Worm (Caenorhabditis elegans) whole organism, L1 larva: Measurements from ENCODE around the gene srv-5.

Source experiments
- C16A3.4 ChIP-seq: fragments of 150-350 bp; optimal IDR thresholded peaks from 2 replicates; lab custom pipeline; 2014; ENCODE audit warnings: missing biosample characterization, missing genetic modification characterization
- F16B12.6 ChIP-seq: fragments of 150-350 bp; optimal IDR thresholded peaks from 2 replicates; lab custom pipeline; 2014; ENCODE audit warnings: missing biosample characterization, missing genetic modification characterization
- Y116A8C.19 ChIP-seq: sonication (generic microtip); optimal IDR thresholded peaks from 2 replicates; lab custom pipeline; 2016; ENCODE audit warnings: missing compliant biosample characterization, missing genetic modification characterization, borderline replicate concordance
- aha-1 ChIP-seq: fragments of 150-350 bp; optimal IDR thresholded peaks from 2 replicates; lab custom pipeline; 2014; ENCODE audit warnings: missing biosample characterization, missing genetic modification characterization
- aly-2 ChIP-seq: fragments of 150-350 bp; optimal IDR thresholded peaks from 2 replicates; lab custom pipeline; 2014; ENCODE audit warnings: missing biosample characterization, missing genetic modification characterization
- ama-1 ChIP-seq: fragments of 150-350 bp; optimal IDR thresholded peaks from 2 replicates; lab custom pipeline; 2014
- ceh-82 ChIP-seq, 3 experiments: fragments of 150-350 bp in 1 of 3; sonication (generic microtip) in 2 of 3; optimal IDR thresholded peaks; 2 replicates each; lab custom pipeline; 2014 to 2017; ENCODE audit warnings: missing biosample characterization in 3 of 3, missing genetic modification characterization in 3 of 3
- ces-1 ChIP-seq: fragments of 150-350 bp; optimal IDR thresholded peaks from 2 replicates; lab custom pipeline; 2014; ENCODE audit warnings: missing biosample characterization, missing genetic modification reagents, missing genetic modification characterization
- dpl-1 ChIP-seq, 3 experiments: fragments of 150-350 bp in 2 of 3; sonication (generic microtip) in 1 of 3; optimal IDR thresholded peaks; 2 replicates each; lab custom pipeline; 2014 to 2017; ENCODE audit warnings: missing biosample characterization in 3 of 3, missing genetic modification characterization in 3 of 3, missing genetic modification reagents in 3 of 3
- efl-3 ChIP-seq: fragments of 200-800 bp; sonication (Bioruptor generic); optimal IDR thresholded peaks from 2 replicates; lab custom pipeline; 2018; ENCODE audit warnings: mild to moderate bottlenecking, missing genetic modification characterization, missing compliant biosample characterization
- egl-13 ChIP-seq: sonication (generic microtip); optimal IDR thresholded peaks from 2 replicates; lab custom pipeline; 2016; ENCODE audit warnings: missing genotype, missing genetic modification reagents, missing genetic modification characterization, missing compliant biosample characterization
- egl-27 ChIP-seq, 2 experiments: fragments of 150-350 bp in 1 of 2; sonication (generic microtip); optimal IDR thresholded peaks; 3 replicates each; lab custom pipeline; 2017 to 2018; ENCODE audit warnings: missing biosample characterization in 2 of 2, missing genetic modification characterization in 2 of 2, missing genetic modification reagents in 2 of 2
- ets-5 ChIP-seq: fragments of 200-800 bp; sonication (Bioruptor generic); IDR thresholded peaks from 2 replicates; pipeline ENCODE4 v1.3.6; 2022; ENCODE audit warnings: missing genetic modification characterization, missing compliant biosample characterization
- fkh-10 ChIP-seq: sonication (generic microtip); optimal IDR thresholded peaks from 2 replicates; lab custom pipeline; 2017; ENCODE audit warnings: missing biosample characterization, missing genetic modification reagents, missing genetic modification characterization
- fkh-8 ChIP-seq: sonication (generic microtip); optimal IDR thresholded peaks from 2 replicates; lab custom pipeline; 2016; ENCODE audit warnings: mild to moderate bottlenecking, missing genetic modification characterization, missing compliant biosample characterization
- grh-1 ChIP-seq: fragments of 200-800 bp; sonication (Bioruptor generic); IDR thresholded peaks from 2 replicates; pipeline ENCODE4 v1.3.6; 2022; ENCODE audit warnings: missing genetic modification reagents, missing genetic modification characterization, missing compliant biosample characterization
- hlh-17 ChIP-seq: fragments of 200-800 bp; sonication (Bioruptor generic); optimal IDR thresholded peaks from 2 replicates; lab custom pipeline; 2018; ENCODE audit warnings: missing genetic modification characterization, mild to moderate bottlenecking, missing compliant biosample characterization, moderate library complexity, borderline replicate concordance
- hlh-4 ChIP-seq: sonication (generic microtip); optimal IDR thresholded peaks from 2 replicates; lab custom pipeline; 2016; ENCODE audit warnings: mild to moderate bottlenecking, missing genetic modification characterization, missing compliant biosample characterization
- irx-1 ChIP-seq: sonication (generic microtip); optimal IDR thresholded peaks from 2 replicates; lab custom pipeline; 2016; ENCODE audit warnings: missing genetic modification characterization, missing compliant biosample characterization
- isw-1 ChIP-seq: fragments of 200-800 bp; sonication (Bioruptor generic); IDR thresholded peaks from 2 replicates; pipeline ENCODE4 v1.3.6; 2022; ENCODE audit warnings: missing genetic modification characterization, missing compliant biosample characterization
- jun-1 ChIP-seq: fragments of 150-350 bp; optimal IDR thresholded peaks from 2 replicates; lab custom pipeline; 2014; ENCODE audit warnings: missing biosample characterization, missing genetic modification reagents, missing genetic modification characterization
- lin-13 ChIP-seq: fragments of 150-350 bp; optimal IDR thresholded peaks from 2 replicates; lab custom pipeline; 2014; ENCODE audit warnings: missing biosample characterization, missing genetic modification reagents, missing genetic modification characterization
- lin-15B ChIP-seq: fragments of 150-350 bp; sonication (generic microtip); optimal IDR thresholded peaks from 3 replicates; lab custom pipeline; 2014; ENCODE audit warnings: missing biosample characterization, missing genetic modification characterization
- lin-35 ChIP-seq, 2 experiments: fragments of 150-350 bp; optimal IDR thresholded peaks; 2 replicates each; lab custom pipeline; 2014; ENCODE audit warnings: missing biosample characterization in 2 of 2, missing genetic modification characterization in 2 of 2, missing genetic modification reagents in 2 of 2
- mab-9 ChIP-seq: fragments of 200-800 bp; sonication (Bioruptor generic); IDR thresholded peaks from 2 replicates; pipeline ENCODE4 v1.3.6; 2022; ENCODE audit warnings: missing genetic modification reagents, missing genetic modification characterization, missing compliant biosample characterization
- mdl-1 ChIP-seq, 2 experiments: fragments of 150-350 bp; optimal IDR thresholded peaks; 2 replicates each; lab custom pipeline; 2014 to 2017; ENCODE audit warnings: missing biosample characterization in 2 of 2, missing genetic modification characterization in 2 of 2, inconsistent platforms in 1 of 2
- mef-2 ChIP-seq: fragments of 150-350 bp; optimal IDR thresholded peaks from 2 replicates; lab custom pipeline; 2014; ENCODE audit warnings: missing biosample characterization, missing genetic modification characterization
- mep-1 ChIP-seq: fragments of 150-350 bp; optimal IDR thresholded peaks from 2 replicates; lab custom pipeline; 2014; ENCODE audit warnings: missing biosample characterization, missing genetic modification characterization
- nhr-11 ChIP-seq: fragments of 150-350 bp; optimal IDR thresholded peaks from 2 replicates; lab custom pipeline; 2014; ENCODE audit warnings: missing biosample characterization, missing genetic modification characterization
- nhr-12 ChIP-seq: sonication (generic microtip); optimal IDR thresholded peaks from 2 replicates; lab custom pipeline; 2017; ENCODE audit warnings: missing biosample characterization, missing genetic modification characterization
- nhr-28 ChIP-seq: fragments of 150-350 bp; optimal IDR thresholded peaks from 2 replicates; lab custom pipeline; 2014; ENCODE audit warnings: missing biosample characterization, missing genetic modification characterization
- nhr-47 ChIP-seq: sonication (generic microtip); optimal IDR thresholded peaks from 2 replicates; lab custom pipeline; 2016; ENCODE audit warnings: mild to moderate bottlenecking, missing genetic modification characterization, moderate library complexity, missing compliant biosample characterization
- nhr-76 ChIP-seq: sonication (generic microtip); optimal IDR thresholded peaks from 2 replicates; lab custom pipeline; 2017; ENCODE audit warnings: missing biosample characterization, missing genetic modification characterization
- nhr-77 ChIP-seq: fragments of 150-350 bp; optimal IDR thresholded peaks from 2 replicates; lab custom pipeline; 2014; ENCODE audit warnings: missing biosample characterization, missing genetic modification characterization
- nhr-84 ChIP-seq: sonication (generic microtip); optimal IDR thresholded peaks from 2 replicates; lab custom pipeline; 2017; ENCODE audit warnings: missing biosample characterization, missing genetic modification characterization
- nhr-85 ChIP-seq: sonication (generic microtip); peaks from one replicate; lab custom pipeline; 2016; ENCODE audit warnings: missing genetic modification characterization, inconsistent platforms, missing compliant biosample characterization
- nhr-90 ChIP-seq: sonication (generic microtip); optimal IDR thresholded peaks from 2 replicates; lab custom pipeline; 2016; ENCODE audit warnings: mild to moderate bottlenecking, missing genetic modification characterization, missing compliant biosample characterization; ENCODE audit not compliant: poor library complexity
- pag-3 ChIP-seq: sonication (generic microtip); optimal IDR thresholded peaks from 2 replicates; lab custom pipeline; 2017; ENCODE audit warnings: missing genetic modification characterization, mild to moderate bottlenecking, missing compliant biosample characterization, antibody characterized with exemption, borderline replicate concordance; ENCODE audit not compliant: insufficient read depth
- pqm-1 ChIP-seq: sonication (generic microtip); optimal IDR thresholded peaks from 3 replicates; lab custom pipeline; 2017; ENCODE audit warnings: missing biosample characterization, missing genetic modification characterization
- rnt-1 ChIP-seq: sonication (generic microtip); optimal IDR thresholded peaks from 2 replicates; lab custom pipeline; 2016; ENCODE audit warnings: mild to moderate bottlenecking, missing genetic modification characterization, moderate library complexity, missing compliant biosample characterization
- skn-1 ChIP-seq: fragments of 150-350 bp; optimal IDR thresholded peaks from 2 replicates; lab custom pipeline; 2014; ENCODE audit warnings: missing biosample characterization, missing genetic modification characterization
- sox-4 ChIP-seq: sonication (generic microtip); optimal IDR thresholded peaks from 2 replicates; lab custom pipeline; 2016; ENCODE audit warnings: missing genetic modification characterization, missing compliant biosample characterization
- sptf-1 ChIP-seq: fragments of 150-350 bp; optimal IDR thresholded peaks from 2 replicates; lab custom pipeline; 2014; ENCODE audit warnings: missing biosample characterization, missing genetic modification characterization
- sup-37 ChIP-seq: fragments of 200-800 bp; sonication (Bioruptor generic); optimal IDR thresholded peaks from 2 replicates; lab custom pipeline; 2018; ENCODE audit warnings: mild to moderate bottlenecking, missing genetic modification characterization, missing compliant biosample characterization
- swsn-7 ChIP-seq: sonication (generic microtip); optimal IDR thresholded peaks from 2 replicates; lab custom pipeline; 2016; ENCODE audit warnings: missing genetic modification characterization, missing compliant biosample characterization
- tbx-2 ChIP-seq: sonication (generic microtip); optimal IDR thresholded peaks from 2 replicates; lab custom pipeline; 2016; ENCODE audit warnings: missing genetic modification characterization, missing compliant biosample characterization
- unc-130 ChIP-seq: fragments of 150-350 bp; optimal IDR thresholded peaks from 2 replicates; lab custom pipeline; 2017; ENCODE audit warnings: missing biosample characterization, missing genetic modification characterization, inconsistent platforms
- unc-30 ChIP-seq: sonication (generic microtip); optimal IDR thresholded peaks from 2 replicates; lab custom pipeline; 2017; ENCODE audit warnings: missing biosample characterization, missing genetic modification characterization
- unc-62 ChIP-seq: fragments of 150-350 bp; optimal IDR thresholded peaks from 2 replicates; lab custom pipeline; 2014; ENCODE audit warnings: missing biosample characterization, missing genetic modification reagents, missing genetic modification characterization
- unc-98 ChIP-seq: fragments of 200-800 bp; sonication (Bioruptor generic); IDR thresholded peaks from 2 replicates; pipeline ENCODE4 v1.3.6; 2022; ENCODE audit warnings: missing genetic modification characterization, missing compliant biosample characterization
- zag-1 ChIP-seq: fragments of 150-350 bp; optimal IDR thresholded peaks from 2 replicates; lab custom pipeline; 2014; ENCODE audit warnings: missing biosample characterization, missing genetic modification characterization
- zip-4 ChIP-seq: fragments of 200-800 bp; sonication (Bioruptor generic); optimal IDR thresholded peaks from 2 replicates; lab custom pipeline; 2018; ENCODE audit warnings: mild to moderate bottlenecking, missing genetic modification characterization, moderate library complexity, missing compliant biosample characterization
- ztf-11 ChIP-seq, 2 experiments: sonication (generic microtip); optimal IDR thresholded peaks; 2 replicates each; lab custom pipeline; 2016 to 2017; ENCODE audit warnings: missing genetic modification characterization in 2 of 2, missing biosample characterization in 1 of 2, missing compliant biosample characterization in 1 of 2
- ztf-4 ChIP-seq: fragments of 150-350 bp; optimal IDR thresholded peaks from 2 replicates; lab custom pipeline; 2014; ENCODE audit warnings: missing biosample characterization, missing genetic modification characterization

The srv-5 gene

ce11 chrX:4244489-4245123, 7.5 kb upstream of the srv-5 start:
- TF ChIP-seq nhr-47 (tag; lab: Kevin White, UChicago) (no peak), dpl-1 (GFP tag; optimal IDR thresholded peaks at IDR 0.05; lab: Kevin White, UChicago) (no peak), fkh-8 (tag; lab: Kevin White, UChicago) (no peak), lin-15B (tag; lab: Kevin White, UChicago) (no peak), mab-9 (no peak), nhr-85 (tag; lab: Kevin White, UChicago) (peak; percentile 82), zag-1 (tag; lab: Kevin White, UChicago) (no peak), pag-3 (tag; lab: Kevin White, UChicago) (no peak), egl-13 (tag; lab: Kevin White, UChicago) (no peak), hlh-4 (tag; lab: Kevin White, UChicago) (no peak), pqm-1 (tag; lab: Kevin White, UChicago) (no peak), nhr-77 (tag; lab: Kevin White, UChicago) (no peak), aly-2 (tag; lab: Kevin White, UChicago) (no peak), nhr-28 (tag; lab: Kevin White, UChicago) (no peak), ces-1 (GFP tag; lab: Kevin White, UChicago) (no peak), sptf-1 (tag; lab: Kevin White, UChicago) (no peak), mdl-1 (tag; optimal IDR thresholded peaks at IDR 0.05; lab: Kevin White, UChicago) (peak in 1 of 2 experiments; percentile 83), nhr-90 (tag; lab: Kevin White, UChicago) (peak; percentile 35), mep-1 (tag; lab: Kevin White, UChicago) (no peak), C16A3.4 (tag; lab: Kevin White, UChicago) (no peak), fkh-10 (GFP tag; lab: Kevin White, UChicago) (no peak), F16B12.6 (tag; lab: Kevin White, UChicago) (no peak), ceh-82 (tag; optimal IDR thresholded peaks at IDR 0.05; lab: Kevin White, UChicago) (no peak), isw-1 (GFP tag; lab: Robert Waterston, UW) (no peak), nhr-84 (tag; lab: Kevin White, UChicago) (no peak), aha-1 (no peak), nhr-11 (tag; lab: Kevin White, UChicago) (no peak), lin-35 (GFP tag; optimal IDR thresholded peaks at IDR 0.05; lab: Kevin White, UChicago) (peak in 1 of 2 experiments; percentile 56), jun-1 (tag; lab: Kevin White, UChicago) (no peak), ets-5 (no peak), egl-27 (tag; optimal IDR thresholded peaks at IDR 0.05; lab: Kevin White, UChicago) (no peak), nhr-76 (tag; lab: Kevin White, UChicago) (no peak), efl-3 (GFP tag; lab: Kevin White, UChicago) (no peak), unc-98 (GFP tag; lab: Robert Waterston, UW) (no peak), irx-1 (tag; lab: Kevin White, UChicago) (no peak), ama-1 (lab: Kevin White, UChicago) (no peak), nhr-12 (tag; lab: Kevin White, UChicago) (no peak), unc-62 (no peak), unc-30 (tag; lab: Kevin White, UChicago) (no peak), sup-37 (GFP tag; lab: Kevin White, UChicago) (no peak), grh-1 (GFP tag; lab: Robert Waterston, UW) (no peak), swsn-7 (tag; lab: Kevin White, UChicago) (no peak), ztf-4 (tag; lab: Kevin White, UChicago) (no peak), tbx-2 (tag; lab: Kevin White, UChicago) (no peak), mef-2 (no peak), zip-4 (GFP tag; lab: Kevin White, UChicago) (no peak), lin-13 (GFP tag; lab: Kevin White, UChicago) (no peak), Y116A8C.19 (tag; lab: Kevin White, UChicago) (no peak), sox-4 (tag; lab: Kevin White, UChicago) (no peak), unc-130 (tag; lab: Kevin White, UChicago) (no peak), hlh-17 (GFP tag; lab: Kevin White, UChicago) (no peak), ztf-11 (tag; optimal IDR thresholded peaks at IDR 0.05; lab: Kevin White, UChicago) (no peak), rnt-1 (no peak), skn-1 (tag; lab: Kevin White, UChicago) (no peak)
